Fruit fly (Drosophila melanogaster) whole organism, embryonic: ENCODE measurements around the gene CG15333.

Experiments used
- Atf-2 ChIP-seq: fragments of 200-800 bp; sonication (Bioruptor generic); optimal IDR thresholded peaks from 2 replicates; lab custom pipeline; 2016; ENCODE audit warnings: missing biosample characterization, missing genetic modification characterization
- Awh ChIP-seq: fragments of 200-800 bp; sonication (Bioruptor generic); IDR thresholded peaks from 2 replicates; pipeline ENCODE4, ENCODE4 v1.3.6; 2022; ENCODE audit warnings: missing biosample characterization, missing genetic modification characterization
- BEAF-32 ChIP-seq: fragments of 200-800 bp; sonication (Bioruptor generic); optimal IDR thresholded peaks from 3 replicates; lab custom pipeline; 2017; ENCODE audit warnings: missing biosample characterization, missing genetic modification characterization, mild to moderate bottlenecking, moderate library complexity, missing genetic modification reagents
- Bdp1 ChIP-seq: fragments of 200-800 bp; sonication (Bioruptor generic); optimal IDR thresholded peaks from 3 replicates; lab custom pipeline; 2016; ENCODE audit warnings: missing biosample characterization, missing genetic modification characterization
- CG10565 ChIP-seq: fragments of 200-800 bp; sonication (Bioruptor generic); optimal IDR thresholded peaks from 3 replicates; lab custom pipeline; 2016; ENCODE audit warnings: missing biosample characterization, mild to moderate bottlenecking, missing genetic modification characterization
- CG11085 ChIP-seq: fragments of 200-800 bp; sonication (Bioruptor generic); IDR thresholded peaks from 2 replicates; pipeline ENCODE4 v1.3.6; 2022; ENCODE audit warnings: missing biosample characterization, missing genetic modification characterization
- CG11560 ChIP-seq: fragments of 200-800 bp; sonication (Bioruptor generic); IDR thresholded peaks from 3 replicates; pipeline ENCODE4 v1.3.6; 2022; ENCODE audit warnings: missing biosample characterization, missing genetic modification characterization
- CG11695 ChIP-seq: fragments of 200-800 bp; sonication (Bioruptor generic); IDR thresholded peaks from 3 replicates; pipeline ENCODE4 v1.3.6; 2022; ENCODE audit warnings: missing biosample characterization, missing genetic modification characterization
- CG12236 ChIP-seq: fragments of 200-800 bp; sonication (Bioruptor generic); optimal IDR thresholded peaks from 2 replicates; lab custom pipeline; 2016; ENCODE audit warnings: missing biosample characterization, missing genetic modification characterization
- CG12299 ChIP-seq: fragments of 200-800 bp; sonication (Bioruptor generic); optimal IDR thresholded peaks from 2 replicates; lab custom pipeline; 2018; ENCODE audit warnings: missing biosample characterization, mild to moderate bottlenecking, missing genetic modification characterization
- CG13296 ChIP-seq: fragments of 200-800 bp; sonication (Bioruptor generic); optimal IDR thresholded peaks from 3 replicates; lab custom pipeline; 2018; ENCODE audit warnings: missing biosample characterization, mild to moderate bottlenecking, missing genetic modification characterization
- CG15514 ChIP-seq: fragments of 200-800 bp; sonication (Bioruptor generic); optimal IDR thresholded peaks from 3 replicates; lab custom pipeline; 2017; ENCODE audit warnings: missing biosample characterization, missing genetic modification characterization, mild to moderate bottlenecking, moderate library complexity, missing genetic modification reagents
- CG17802 ChIP-seq: fragments of 200-800 bp; sonication (Bioruptor generic); optimal IDR thresholded peaks from 2 replicates; lab custom pipeline; 2018; ENCODE audit warnings: missing biosample characterization, mild to moderate bottlenecking, missing genetic modification characterization, moderate library complexity
- CG18764 ChIP-seq: fragments of 200-800 bp; sonication (Bioruptor generic); optimal IDR thresholded peaks from 3 replicates; lab custom pipeline; 2016; ENCODE audit warnings: missing biosample characterization, missing genetic modification characterization
- CG2889 ChIP-seq: fragments of 200-800 bp; sonication (Bioruptor generic); IDR thresholded peaks from 3 replicates; pipeline ENCODE4 v1.3.6; 2022; ENCODE audit warnings: missing biosample characterization, missing genetic modification characterization
- CG33557 ChIP-seq: fragments of 200-800 bp; sonication (Bioruptor generic); optimal IDR thresholded peaks from 2 replicates; lab custom pipeline; 2019; ENCODE audit warnings: missing biosample characterization, mild to moderate bottlenecking, missing genetic modification characterization, moderate library complexity
- CG6689 ChIP-seq: fragments of 200-800 bp; sonication (Bioruptor generic); IDR thresholded peaks from 2 replicates; pipeline ENCODE4 v1.3.6; 2022; ENCODE audit warnings: missing biosample characterization, missing genetic modification characterization
- CG8924 ChIP-seq: fragments of 200-800 bp; optimal IDR thresholded peaks from 3 replicates; lab custom pipeline; 2019; ENCODE audit warnings: missing biosample characterization, mild to moderate bottlenecking, missing genetic modification characterization, moderate library complexity
- CG9727 ChIP-seq: fragments of 200-800 bp; sonication (Bioruptor generic); optimal IDR thresholded peaks from 3 replicates; lab custom pipeline; 2017; ENCODE audit warnings: missing biosample characterization, mild to moderate bottlenecking, missing genetic modification characterization
- Elba2 ChIP-seq: fragments of 200-800 bp; sonication (Bioruptor generic); optimal IDR thresholded peaks from 3 replicates; lab custom pipeline; 2016; ENCODE audit warnings: missing biosample characterization, missing genetic modification characterization
- Gsc ChIP-seq: fragments of 200-800 bp; sonication (Bioruptor generic); IDR thresholded peaks from 2 replicates; pipeline ENCODE4 v1.3.6; 2022; ENCODE audit warnings: missing biosample characterization, missing genetic modification characterization
- Gug ChIP-seq: fragments of 200-800 bp; sonication (Bioruptor generic); IDR thresholded peaks from 4 replicates; pipeline ENCODE4 v1.3.6; 2022; ENCODE audit warnings: missing biosample characterization, missing genetic modification characterization
- H2.0 ChIP-seq: fragments of 200-800 bp; sonication (Bioruptor generic); IDR thresholded peaks from 2 replicates; pipeline ENCODE4 v1.3.6; 2022; ENCODE audit warnings: missing biosample characterization, missing genetic modification characterization
- HmgZ ChIP-seq: fragments of 200-800 bp; sonication (Bioruptor generic); optimal IDR thresholded peaks from 2 replicates; lab custom pipeline; 2018; ENCODE audit warnings: missing biosample characterization, mild to moderate bottlenecking, missing genetic modification characterization
- Hmr ChIP-seq: fragments of 200-800 bp; sonication (Bioruptor generic); optimal IDR thresholded peaks from 3 replicates; lab custom pipeline; 2017; ENCODE audit warnings: mild to moderate bottlenecking, missing biosample characterization, missing genetic modification reagents, missing genetic modification characterization
- Hmx ChIP-seq: fragments of 200-800 bp; sonication (Bioruptor generic); optimal IDR thresholded peaks from 2 replicates; lab custom pipeline; 2016; ENCODE audit warnings: missing biosample characterization, missing genetic modification characterization
- Hr39 ChIP-seq: fragments of >200 bp; optimal IDR thresholded peaks from 2 replicates; lab custom pipeline; 2017
- Meics ChIP-seq: fragments of 200-800 bp; sonication (Bioruptor generic); optimal IDR thresholded peaks from 2 replicates; lab custom pipeline; 2017; ENCODE audit warnings: missing biosample characterization, mild to moderate bottlenecking, missing genetic modification characterization
- Mes4 ChIP-seq: fragments of 200-800 bp; sonication (Bioruptor generic); optimal IDR thresholded peaks from 2 replicates; lab custom pipeline; 2016; ENCODE audit warnings: missing biosample characterization, missing genetic modification characterization
- NFAT ChIP-seq: fragments of 200-800 bp; sonication (Bioruptor generic); IDR thresholded peaks from 2 replicates; pipeline ENCODE4 v1.3.6; 2022; ENCODE audit warnings: missing biosample characterization, missing genetic modification characterization
- NfI ChIP-seq: fragments of 200-800 bp; sonication (Bioruptor generic); optimal IDR thresholded peaks from 3 replicates; lab custom pipeline; 2018; ENCODE audit warnings: missing biosample characterization, mild to moderate bottlenecking, missing genetic modification characterization, moderate library complexity
- Oli ChIP-seq: fragments of 200-800 bp; sonication (Bioruptor generic); optimal IDR thresholded peaks from 2 replicates; lab custom pipeline; 2018; ENCODE audit warnings: missing biosample characterization, mild to moderate bottlenecking, missing genetic modification characterization, moderate library complexity
- ara ChIP-seq: fragments of 200-800 bp; sonication (Bioruptor generic); IDR thresholded peaks from 2 replicates; pipeline ENCODE4 v1.3.6; 2022; ENCODE audit warnings: missing biosample characterization, missing genetic modification characterization
- chinmo ChIP-seq: fragments of 200-800 bp; sonication (Bioruptor generic); IDR thresholded peaks from 4 replicates; pipeline ENCODE4 v1.3.6; 2022; ENCODE audit warnings: missing biosample characterization, missing genetic modification characterization; ENCODE audit not compliant: partially characterized antibody
- dati ChIP-seq: fragments of 200-800 bp; sonication (Bioruptor generic); IDR thresholded peaks from 2 replicates; pipeline ENCODE4 v1.3.6; 2022; ENCODE audit warnings: missing biosample characterization, missing genetic modification characterization
- eyg ChIP-seq: fragments of 200-800 bp; sonication (Bioruptor generic); optimal IDR thresholded peaks from 3 replicates; lab custom pipeline; 2016; ENCODE audit warnings: missing biosample characterization, missing genetic modification characterization
- nerfin-2 ChIP-seq: fragments of 200-800 bp; sonication (Bioruptor generic); IDR thresholded peaks from 2 replicates; pipeline ENCODE4 v1.3.6; 2022; ENCODE audit warnings: missing biosample characterization, missing genetic modification characterization; ENCODE audit not compliant: partially characterized antibody
- nmo ChIP-seq: fragments of 200-800 bp; sonication (Bioruptor generic); optimal IDR thresholded peaks from 2 replicates; lab custom pipeline; 2018; ENCODE audit warnings: missing biosample characterization, mild to moderate bottlenecking, missing genetic modification characterization, moderate library complexity
- pros ChIP-seq: fragments of 200-800 bp; sonication (Bioruptor generic); optimal IDR thresholded peaks from 3 replicates; lab custom pipeline; 2019; ENCODE audit warnings: missing biosample characterization, mild to moderate bottlenecking, missing genetic modification characterization, moderate library complexity
- ranshi ChIP-seq: fragments of 200-800 bp; sonication (Bioruptor generic); IDR thresholded peaks from 2 replicates; pipeline ENCODE4 v1.3.6; 2022; ENCODE audit warnings: missing biosample characterization, missing genetic modification characterization
- row ChIP-seq: fragments of 200-800 bp; sonication (Bioruptor generic); IDR thresholded peaks from 3 replicates; pipeline ENCODE4 v1.3.6; 2022; ENCODE audit warnings: missing biosample characterization, missing genetic modification characterization
- sna ChIP-seq: fragments of 200-800 bp; sonication (Bioruptor generic); IDR thresholded peaks from 2 replicates; pipeline ENCODE4 v1.3.6; 2022; ENCODE audit warnings: missing biosample characterization, missing genetic modification characterization; ENCODE audit not compliant: partially characterized antibody
- tgo ChIP-seq: fragments of 200-800 bp; sonication (Bioruptor generic); IDR thresholded peaks from 3 replicates; pipeline ENCODE4 v1.3.6; 2022; ENCODE audit warnings: missing biosample characterization, missing genetic modification characterization
- tna ChIP-seq: fragments of 200-800 bp; sonication (Bioruptor generic); IDR thresholded peaks from 2 replicates; pipeline ENCODE4 v1.3.6; 2022; ENCODE audit warnings: missing biosample characterization, missing genetic modification characterization; ENCODE audit not compliant: partially characterized antibody
- unc-4 ChIP-seq: fragments of 200-800 bp; sonication (Bioruptor generic); IDR thresholded peaks from 2 replicates; pipeline ENCODE4 v1.3.6; 2022; ENCODE audit warnings: missing biosample characterization, missing genetic modification characterization; ENCODE audit not compliant: partially characterized antibody

CG15333 gene

DNA sequence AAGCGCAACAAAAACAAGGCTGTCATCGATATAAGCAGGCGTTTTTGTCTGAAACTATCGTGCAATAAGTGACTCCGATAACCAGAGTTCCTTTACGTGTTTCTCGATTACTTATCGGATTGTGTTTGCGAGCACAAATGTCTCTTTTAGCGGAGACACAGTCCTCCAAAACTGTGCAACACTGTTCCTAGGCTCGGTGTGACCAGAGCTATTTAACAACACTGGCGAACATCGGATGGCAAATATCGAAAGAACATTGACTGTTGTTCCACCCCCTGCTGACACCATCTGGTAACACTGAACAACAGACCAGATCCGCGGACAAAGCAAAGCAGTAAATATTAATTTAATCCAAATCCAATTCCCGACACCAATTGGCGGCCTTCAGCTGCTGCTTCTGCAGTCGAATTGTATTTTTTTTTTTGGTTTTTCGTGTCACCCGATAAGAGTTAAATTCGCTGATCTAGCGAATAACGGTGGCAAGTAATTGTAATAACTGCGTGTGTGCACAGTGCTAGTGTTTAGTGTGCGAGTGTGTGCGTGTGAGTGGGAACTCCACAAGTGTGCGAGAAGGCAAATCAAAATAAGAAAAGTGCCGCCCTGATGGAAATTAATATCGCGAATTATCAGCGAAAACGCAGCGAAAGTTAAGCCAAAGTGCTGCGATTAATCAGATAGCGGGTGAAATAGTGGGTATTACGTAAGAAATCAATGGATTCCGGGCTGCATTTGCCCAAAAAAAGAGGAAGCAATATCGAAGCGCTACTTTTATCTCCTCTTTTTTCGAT, 40.4 kb upstream of the CG15333 start, which contains the start of gene mys (continued):
- TF ChIP-seq Meics (GFP tag; lab: Kevin White, UChicago) (peak; percentile 59), CG6689 (GFP tag; lab: Robert Waterston, UW) (no peak), NfI (GFP tag; lab: Kevin White, UChicago) (peak; percentile 65), ara (GFP tag; lab: Robert Waterston, UW) (0 out of 2 replicates have a peak, but pooled peaks have one; percentile 15), Hr39 (lab: Kevin White, UChicago) (no peak), Gug (GFP tag; lab: Robert Waterston, UW) (peak; percentile 62; the same call in 1 of the 4 replicates), CG17802 (tag; lab: Kevin White, UChicago) (peak; percentile 55), Atf-2 (GFP tag; lab: Kevin White, UChicago) (peak; percentile 44), ranshi (GFP tag; lab: Robert Waterston, UW) (peak; percentile 58), Oli (tag; lab: Kevin White, UChicago) (no peak), dati (peak; percentile 16; the same call in 1 of the 2 replicates), eyg (GFP tag; lab: Kevin White, UChicago) (peak; percentile 71), HmgZ (peak; percentile 84), H2.0 (GFP tag; lab: Robert Waterston, UW) (peak; percentile 50; the same call in 1 of the 2 replicates), tgo (GFP tag; lab: Robert Waterston, UW) (no peak), Awh (GFP tag; lab: Robert Waterston, UW) (no peak), Gsc (GFP tag; lab: Robert Waterston, UW) (no peak), Bdp1 (GFP tag; lab: Kevin White, UChicago) (peak; percentile 71), Hmx (GFP tag; lab: Kevin White, UChicago) (no peak), CG10565 (GFP tag; lab: Kevin White, UChicago) (no peak), CG12236 (peak; percentile 43), nmo (GFP tag; lab: Kevin White, UChicago) (peak; percentile 63), tna (GFP tag; lab: Robert Waterston, UW) (peak; percentile 90), NFAT (GFP tag; lab: Robert Waterston, UW) (peak; percentile 85), Mes4 (GFP tag; lab: Kevin White, UChicago) (peak; percentile 43), CG2889 (GFP tag; lab: Robert Waterston, UW) (peak; percentile 48; the same call in 1 of the 3 replicates), nerfin-2 (GFP tag; lab: Robert Waterston, UW) (peak; percentile 93), CG11560 (peak; percentile 74; the same call in 1 of the 3 replicates), pros (GFP tag; lab: Kevin White, UChicago) (no peak), chinmo (GFP tag; lab: Robert Waterston, UW) (peak; percentile 70; the same call in 2 of the 4 replicates), CG12299 (tag; lab: Kevin White, UChicago) (no peak), sna (GFP tag; lab: Robert Waterston, UW) (peak; percentile 89), Elba2 (GFP tag; lab: Kevin White, UChicago) (peak; percentile 96), unc-4 (GFP tag; lab: Robert Waterston, UW) (peak; percentile 97), CG15514 (peak; percentile 97), BEAF-32 (peak; percentile 99), row (GFP tag; lab: Robert Waterston, UW) (peak; percentile 63), CG18764 (GFP tag; lab: Kevin White, UChicago) (peak; percentile 57), CG8924 (tag; lab: Kevin White, UChicago) (peak; percentile 10), CG33557 (no peak), CG11695 (GFP tag; lab: Robert Waterston, UW) (0 out of 3 replicates have a peak, but pooled peaks have one; percentile 47), CG13296 (GFP tag; lab: Kevin White, UChicago) (peak; percentile 48), CG11085 (peak; percentile 51; the same call in 1 of the 2 replicates), CG9727 (peak; percentile 47), Hmr (GFP tag; lab: Kevin White, UChicago) (peak; percentile 90)
